Fruit fly (Drosophila melanogaster) whole organism, prepupa: Measurements from ENCODE around the gene lost.

ENCODE experiments used
- CG10669 ChIP-seq: fragments of 200-800 bp; sonication (Bioruptor generic); optimal IDR thresholded peaks from 3 replicates; lab custom pipeline; 2018; ENCODE audit warnings: missing biosample characterization, mild to moderate bottlenecking, missing genetic modification characterization, moderate library complexity
- CG11294 ChIP-seq: fragments of 200-800 bp; sonication (Bioruptor generic); IDR thresholded peaks from 2 replicates; pipeline ENCODE4 v1.3.6; 2022; ENCODE audit warnings: missing biosample characterization, missing genetic modification characterization
- CG11762 ChIP-seq: fragments of 200-800 bp; sonication (Bioruptor generic); optimal IDR thresholded peaks from 3 replicates; lab custom pipeline; 2016; ENCODE audit warnings: missing biosample characterization, missing genetic modification characterization; ENCODE audit not compliant: insufficient read depth
- CG11902 ChIP-seq: fragments of 200-800 bp; sonication (Bioruptor generic); optimal IDR thresholded peaks from 3 replicates; lab custom pipeline; 2016; ENCODE audit warnings: missing biosample characterization, missing genetic modification characterization
- CG15336 ChIP-seq: fragments of 200-800 bp; sonication (Bioruptor generic); IDR thresholded peaks from 2 replicates; pipeline ENCODE4 v1.3.6; 2022; ENCODE audit warnings: missing biosample characterization, missing genetic modification characterization
- CG1621 ChIP-seq: fragments of 200-800 bp; sonication (Bioruptor generic); optimal IDR thresholded peaks from 3 replicates; lab custom pipeline; 2018; ENCODE audit warnings: missing biosample characterization, mild to moderate bottlenecking, missing genetic modification characterization
- CG3032 ChIP-seq: fragments of 200-800 bp; optimal IDR thresholded peaks from 2 replicates; lab custom pipeline; 2019; ENCODE audit warnings: missing biosample characterization, mild to moderate bottlenecking, missing genetic modification characterization, moderate library complexity
- CG32006 ChIP-seq: fragments of 200-800 bp; sonication (Bioruptor generic); optimal IDR thresholded peaks from 3 replicates; lab custom pipeline; 2017; ENCODE audit warnings: missing biosample characterization, mild to moderate bottlenecking, missing genetic modification characterization
- CG34406 ChIP-seq: fragments of 200-800 bp; sonication (Bioruptor generic); optimal IDR thresholded peaks from 3 replicates; lab custom pipeline; 2016; ENCODE audit warnings: missing biosample characterization, missing genetic modification characterization
- CG3919 ChIP-seq: fragments of 200-800 bp; sonication (Bioruptor generic); optimal IDR thresholded peaks from 3 replicates; lab custom pipeline; 2016; ENCODE audit warnings: missing biosample characterization, missing genetic modification characterization
- CG4318 ChIP-seq: fragments of 200-800 bp; sonication (Bioruptor generic); optimal IDR thresholded peaks from 3 replicates; lab custom pipeline; 2017; ENCODE audit warnings: missing biosample characterization, mild to moderate bottlenecking, missing genetic modification characterization
- CG6163 ChIP-seq: fragments of 200-800 bp; sonication (Bioruptor generic); IDR thresholded peaks from 3 replicates; pipeline ENCODE4 v1.3.6; 2022; ENCODE audit warnings: missing biosample characterization, missing genetic modification characterization
- CG6276 ChIP-seq: fragments of 200-800 bp; sonication (Bioruptor generic); optimal IDR thresholded peaks from 2 replicates; lab custom pipeline; 2017; ENCODE audit warnings: missing biosample characterization, mild to moderate bottlenecking, missing genetic modification characterization
- CG6808 ChIP-seq: fragments of 200-800 bp; sonication (Bioruptor generic); optimal IDR thresholded peaks from 3 replicates; lab custom pipeline; 2017; ENCODE audit warnings: missing biosample characterization, missing genetic modification characterization, mild to moderate bottlenecking, moderate library complexity, missing genetic modification reagents
- CG6854 ChIP-seq: fragments of 200-800 bp; sonication (Bioruptor generic); optimal IDR thresholded peaks from 2 replicates; lab custom pipeline; 2017; ENCODE audit warnings: missing biosample characterization, mild to moderate bottlenecking, missing genetic modification characterization
- CG7368 ChIP-seq: fragments of 200-800 bp; sonication (Bioruptor generic); optimal IDR thresholded peaks from 3 replicates; lab custom pipeline; 2016; ENCODE audit warnings: missing biosample characterization, missing genetic modification characterization
- CG8319 ChIP-seq: fragments of 200-800 bp; sonication (Bioruptor generic); optimal IDR thresholded peaks from 3 replicates; lab custom pipeline; 2016; ENCODE audit warnings: missing biosample characterization, missing genetic modification characterization
- CG9139 ChIP-seq: fragments of 200-800 bp; sonication (Bioruptor generic); optimal IDR thresholded peaks from 3 replicates; lab custom pipeline; 2017; ENCODE audit warnings: missing biosample characterization, mild to moderate bottlenecking, missing genetic modification characterization
- Eip75B ChIP-seq: fragments of 200-800 bp; sonication (Bioruptor generic); optimal IDR thresholded peaks from 3 replicates; lab custom pipeline; 2016; ENCODE audit warnings: missing biosample characterization, missing genetic modification characterization
- Eip93F ChIP-seq: fragments of 200-800 bp; sonication (Bioruptor generic); optimal IDR thresholded peaks from 2 replicates; lab custom pipeline; 2016; ENCODE audit warnings: missing biosample characterization, mild to moderate bottlenecking, missing genetic modification characterization
- Ets21C ChIP-seq: fragments of 200-800 bp; sonication (Bioruptor generic); optimal IDR thresholded peaks from 3 replicates; lab custom pipeline; 2016; ENCODE audit warnings: missing biosample characterization, missing genetic modification characterization
- Ets96B ChIP-seq: fragments of 200-800 bp; optimal IDR thresholded peaks from 2 replicates; lab custom pipeline; 2019; ENCODE audit warnings: missing biosample characterization, mild to moderate bottlenecking, missing genetic modification characterization, moderate library complexity
- Gug ChIP-seq: fragments of 200-800 bp; sonication (Bioruptor generic); IDR thresholded peaks from 2 replicates; pipeline ENCODE4 v1.3.6; 2022; ENCODE audit warnings: missing biosample characterization, missing genetic modification characterization
- Hr4 ChIP-seq: fragments of 200-800 bp; sonication (Bioruptor generic); optimal IDR thresholded peaks from 3 replicates; lab custom pipeline; 2016; ENCODE audit warnings: missing biosample characterization, missing genetic modification characterization
- Lpt ChIP-seq: fragments of 200-800 bp; sonication (Bioruptor generic); optimal IDR thresholded peaks from 3 replicates; lab custom pipeline; 2016; ENCODE audit warnings: missing biosample characterization, missing genetic modification characterization
- Met ChIP-seq: fragments of 200-800 bp; sonication (Bioruptor generic); optimal IDR thresholded peaks from 3 replicates; lab custom pipeline; 2016; ENCODE audit warnings: missing biosample characterization, missing genetic modification characterization
- Sox102F ChIP-seq: fragments of 200-800 bp; sonication (Bioruptor generic); optimal IDR thresholded peaks from 2 replicates; lab custom pipeline; 2016; ENCODE audit warnings: missing biosample characterization, mild to moderate bottlenecking, missing genetic modification characterization
- Sox14 ChIP-seq: fragments of 200-800 bp; sonication (Bioruptor generic); optimal IDR thresholded peaks from 3 replicates; lab custom pipeline; 2016; ENCODE audit warnings: missing biosample characterization, missing genetic modification characterization
- Sox15 ChIP-seq: fragments of 200-800 bp; sonication (Bioruptor generic); optimal IDR thresholded peaks from 3 replicates; lab custom pipeline; 2016; ENCODE audit warnings: missing biosample characterization, missing genetic modification characterization
- achi ChIP-seq: fragments of 200-800 bp; sonication (Bioruptor generic); optimal IDR thresholded peaks from 3 replicates; lab custom pipeline; 2016; ENCODE audit warnings: missing biosample characterization, missing genetic modification characterization
- acj6 ChIP-seq: fragments of 200-800 bp; sonication (Bioruptor generic); optimal IDR thresholded peaks from 3 replicates; lab custom pipeline; 2016; ENCODE audit warnings: missing biosample characterization, missing genetic modification characterization
- dac ChIP-seq: fragments of 200-800 bp; sonication (Bioruptor generic); optimal IDR thresholded peaks from 2 replicates; lab custom pipeline; 2017; ENCODE audit warnings: missing biosample characterization, mild to moderate bottlenecking, missing genetic modification characterization
- dsx ChIP-seq: fragments of 200-800 bp; optimal IDR thresholded peaks from 3 replicates; lab custom pipeline; 2019; ENCODE audit warnings: missing biosample characterization, mild to moderate bottlenecking, missing genetic modification characterization, moderate library complexity; ENCODE audit not compliant: poor library complexity, severe bottlenecking
- eg ChIP-seq: fragments of 200-800 bp; sonication (Bioruptor generic); IDR thresholded peaks from 3 replicates; pipeline ENCODE4 v1.3.6; 2022; ENCODE audit warnings: missing biosample characterization, missing genetic modification characterization
- fd59A ChIP-seq: fragments of 200-800 bp; sonication (Bioruptor generic); optimal IDR thresholded peaks from 2 replicates; lab custom pipeline; 2017; ENCODE audit warnings: missing biosample characterization, mild to moderate bottlenecking, missing genetic modification characterization, missing genetic modification reagents
- fd85E ChIP-seq: fragments of 200-800 bp; sonication (Bioruptor generic); optimal IDR thresholded peaks from 3 replicates; lab custom pipeline; 2016; ENCODE audit warnings: missing biosample characterization, missing genetic modification characterization
- fkh ChIP-seq: fragments of 200-800 bp; sonication (Bioruptor generic); optimal IDR thresholded peaks from 3 replicates; lab custom pipeline; 2017; ENCODE audit warnings: missing biosample characterization, mild to moderate bottlenecking, missing genetic modification characterization, moderate library complexity
- lz ChIP-seq: fragments of 200-800 bp; sonication (Bioruptor generic); optimal IDR thresholded peaks from 3 replicates; lab custom pipeline; 2016; ENCODE audit warnings: missing biosample characterization, missing genetic modification characterization
- net ChIP-seq: fragments of 200-800 bp; sonication (Bioruptor generic); optimal IDR thresholded peaks from 3 replicates; lab custom pipeline; 2016; ENCODE audit warnings: missing biosample characterization, missing genetic modification characterization
- pdm3 ChIP-seq: fragments of 200-800 bp; sonication (Bioruptor generic); optimal IDR thresholded peaks from 3 replicates; lab custom pipeline; 2016; ENCODE audit warnings: missing biosample characterization, missing genetic modification characterization
- spab ChIP-seq: fragments of 200-800 bp; sonication (Bioruptor generic); optimal IDR thresholded peaks from 2 replicates; lab custom pipeline; 2017; ENCODE audit warnings: missing biosample characterization, mild to moderate bottlenecking, missing genetic modification characterization, missing genetic modification reagents
- ss ChIP-seq, 2 experiments: fragments of 200-800 bp; sonication (Bioruptor generic); optimal IDR thresholded peaks; 2 replicates in 1 of 2; 3 replicates in 1 of 2; lab custom pipeline; 2017 to 2018; ENCODE audit warnings: mild to moderate bottlenecking in 2 of 2, missing biosample characterization in 2 of 2, missing genetic modification characterization in 2 of 2, moderate library complexity in 1 of 2
- vri ChIP-seq: fragments of 200-800 bp; sonication (Bioruptor generic); optimal IDR thresholded peaks from 3 replicates; lab custom pipeline; 2016; ENCODE audit warnings: missing biosample characterization, mild to moderate bottlenecking, missing genetic modification characterization

lost gene

DNA sequence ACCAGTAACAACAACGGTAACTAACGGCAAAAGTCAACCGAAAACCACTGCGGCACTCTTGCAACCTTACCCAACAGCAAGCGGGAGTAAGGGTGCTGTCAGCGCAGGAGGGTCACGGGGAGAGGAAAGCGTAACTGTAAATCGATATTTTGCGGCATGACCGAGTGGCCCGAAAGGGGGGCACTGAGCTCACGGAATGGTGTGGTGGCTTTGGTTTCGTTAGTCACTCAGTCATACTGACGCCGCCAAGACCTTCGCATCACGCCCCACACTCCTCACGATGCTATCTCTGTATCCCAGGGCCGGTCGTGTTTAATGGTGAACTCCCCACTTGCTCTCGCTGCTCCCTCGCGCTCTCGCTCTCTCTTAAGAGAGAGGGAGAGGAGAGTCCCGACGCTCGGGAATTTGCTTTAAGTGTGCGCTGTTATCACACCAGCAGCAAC is 42.2 kb upstream of the lost start (continued):
- peak; percentile 24 for TF ChIP-seq CG11902 (GFP tag; lab: Kevin White, UChicago)
- no peak for TF ChIP-seq pdm3 (GFP tag; lab: Kevin White, UChicago)
- TF ChIP-seq dsx (GFP tag; lab: Kevin White, UChicago): peak; percentile 42
- TF ChIP-seq Eip93F (GFP tag; lab: Kevin White, UChicago): no peak
- peak; percentile 36 for TF ChIP-seq Lpt
- peak; percentile 5 for TF ChIP-seq CG6276 (GFP tag; lab: Kevin White, UChicago)
- TF ChIP-seq CG32006 (GFP tag; lab: Kevin White, UChicago): no peak
- no peak for TF ChIP-seq Ets21C (GFP tag; lab: Kevin White, UChicago)
- no peak for TF ChIP-seq CG11294 (GFP tag; lab: Robert Waterston, UW)
- peak; percentile 25 for TF ChIP-seq CG1621 (tag; lab: Kevin White, UChicago)
- no peak for TF ChIP-seq CG11762 (GFP tag; lab: Kevin White, UChicago)
- peak; percentile 13 for TF ChIP-seq Sox102F (GFP tag; lab: Kevin White, UChicago)
- peak; percentile 11 for TF ChIP-seq lz (GFP tag; lab: Kevin White, UChicago)
- no peak for TF ChIP-seq Met (GFP tag; lab: Kevin White, UChicago)
- TF ChIP-seq CG6854 (GFP tag; lab: Kevin White, UChicago): peak; percentile 19
- no peak for TF ChIP-seq CG4318 (GFP tag; lab: Kevin White, UChicago)
- no peak for TF ChIP-seq fkh (GFP tag; lab: Kevin White, UChicago)
- no peak for TF ChIP-seq acj6 (GFP tag; lab: Kevin White, UChicago)
- TF ChIP-seq ss (GFP tag; optimal IDR thresholded peaks at IDR 0.05; lab: Kevin White, UChicago): peak in 1 of 2 experiments; percentile 24
- no peak for TF ChIP-seq Ets96B (tag; lab: Kevin White, UChicago)
- TF ChIP-seq Eip75B (GFP tag; lab: Kevin White, UChicago): peak; percentile 45
- no peak for TF ChIP-seq fd85E (GFP tag; lab: Kevin White, UChicago)
- TF ChIP-seq fd59A (GFP tag; lab: Kevin White, UChicago): no peak
- peak; percentile 8 for TF ChIP-seq vri
- no peak for TF ChIP-seq CG3032 (tag; lab: Kevin White, UChicago)
- TF ChIP-seq Sox14 (GFP tag; lab: Kevin White, UChicago): peak; percentile 12
- no peak for TF ChIP-seq dac (GFP tag; lab: Kevin White, UChicago)
- no peak for TF ChIP-seq Hr4 (GFP tag; lab: Kevin White, UChicago)
- no peak for TF ChIP-seq CG15336 (GFP tag; lab: Robert Waterston, UW)

DNA sequence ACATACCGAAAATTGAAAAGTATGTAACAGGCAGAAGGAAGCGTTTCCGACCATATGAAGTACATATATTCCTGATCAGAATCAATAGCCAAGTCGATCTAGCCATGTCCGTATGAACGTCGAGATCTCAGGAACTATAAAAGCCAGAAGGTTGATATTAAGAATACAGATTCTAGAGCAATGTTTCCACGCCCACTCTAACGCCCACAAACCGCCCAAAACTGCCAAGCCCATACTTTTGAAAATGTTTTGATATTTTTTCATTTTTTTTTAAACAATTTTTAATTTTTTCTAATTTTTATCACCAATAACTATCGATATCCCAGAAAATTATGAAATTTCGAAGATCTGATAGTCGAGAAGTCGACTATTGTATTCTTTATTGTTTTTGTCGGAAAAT is 40.9 kb upstream of the lost start:
- TF ChIP-seq fd85E (GFP tag; lab: Kevin White, UChicago): no peak
- TF ChIP-seq Gug (GFP tag; lab: Robert Waterston, UW): no peak
- TF ChIP-seq Met (GFP tag; lab: Kevin White, UChicago): no peak
- TF ChIP-seq, all 60 proteins: peak for 0

DNA sequence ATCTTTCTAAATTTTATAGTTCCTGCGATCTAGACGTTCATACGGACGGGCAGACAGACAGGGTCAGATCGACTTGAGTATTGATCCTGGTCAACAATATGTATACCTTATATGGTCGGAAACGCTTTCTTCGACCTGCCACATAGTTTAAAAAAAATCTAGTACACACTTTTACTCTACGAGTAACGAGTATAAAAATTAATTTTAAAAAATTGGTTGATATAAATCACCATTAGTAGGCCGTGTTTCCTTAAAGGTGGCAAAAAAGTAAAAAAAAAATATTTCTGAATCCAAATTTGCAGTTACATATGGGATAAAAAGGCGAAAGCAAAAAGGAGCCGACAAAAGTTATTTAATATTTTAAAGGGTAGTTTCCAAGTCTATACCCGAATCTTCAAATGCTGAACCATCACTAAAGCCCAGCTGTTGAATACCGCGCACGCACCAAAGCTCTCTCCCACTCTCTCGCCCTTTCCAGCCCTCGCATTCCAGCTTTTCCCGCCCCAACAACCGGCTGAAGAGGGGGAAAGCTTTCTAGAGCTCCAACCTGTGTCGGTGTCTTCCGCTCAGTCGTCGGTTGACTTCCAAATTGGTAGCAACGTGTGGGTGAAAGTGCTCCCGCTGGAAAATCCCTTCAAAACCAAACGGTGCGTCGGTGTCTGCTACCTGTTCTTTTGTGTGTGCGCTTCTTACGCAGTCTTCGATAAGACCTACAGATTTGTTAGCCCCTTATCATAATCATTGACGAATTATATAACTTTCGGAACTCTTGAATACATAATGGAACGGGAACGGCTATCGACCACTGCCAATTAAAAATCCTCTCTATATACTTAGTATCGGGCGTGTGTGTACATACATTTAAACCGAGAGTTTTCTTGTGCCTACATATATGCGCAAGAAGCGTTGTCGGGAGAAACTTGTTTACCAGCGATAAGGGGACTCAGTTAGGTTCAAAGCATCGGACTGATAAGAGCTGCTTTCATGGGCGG is 24.2 kb upstream of the lost start, which contains the start of gene Sfxn1-3:
Gene Sfxn1-3, plus strand, starts transcription at position 238 of the 992 bp plus-strand sequence.
- no peak for TF ChIP-seq CG6276 (GFP tag; lab: Kevin White, UChicago)
- TF ChIP-seq CG8319 (GFP tag; lab: Kevin White, UChicago): no peak
- TF ChIP-seq net (GFP tag; lab: Kevin White, UChicago): peak; percentile 62
- no peak for TF ChIP-seq Gug (GFP tag; lab: Robert Waterston, UW)
- TF ChIP-seq CG9139 (GFP tag; lab: Kevin White, UChicago): peak; percentile 70
- TF ChIP-seq Ets96B (tag; lab: Kevin White, UChicago): no peak
- TF ChIP-seq CG3919 (GFP tag; lab: Kevin White, UChicago): peak; percentile 67
- TF ChIP-seq acj6 (GFP tag; lab: Kevin White, UChicago): peak; percentile 2
- no peak for TF ChIP-seq Sox15
- TF ChIP-seq Sox14 (GFP tag; lab: Kevin White, UChicago): peak; percentile 10
- peak; percentile 71; the same call in 2 of the 3 replicates for TF ChIP-seq eg (GFP tag; lab: Robert Waterston, UW)
- TF ChIP-seq CG6854 (GFP tag; lab: Kevin White, UChicago): peak; percentile 90
- TF ChIP-seq CG3032 (tag; lab: Kevin White, UChicago): peak; percentile 4
- TF ChIP-seq spab (GFP tag; lab: Kevin White, UChicago): no peak
- peak; percentile 68 for TF ChIP-seq CG6163
- TF ChIP-seq Eip75B (GFP tag; lab: Kevin White, UChicago): no peak
- no peak for TF ChIP-seq achi (GFP tag; lab: Kevin White, UChicago)
- peak; percentile 11 for TF ChIP-seq CG34406 (GFP tag; lab: Kevin White, UChicago)
- peak; percentile 46 for TF ChIP-seq CG7368 (GFP tag; lab: Kevin White, UChicago)
- no peak for TF ChIP-seq CG10669 (GFP tag; lab: Kevin White, UChicago)
- TF ChIP-seq ss (GFP tag; optimal IDR thresholded peaks at IDR 0.05; lab: Kevin White, UChicago): peak in 1 of 2 experiments; percentile 66
- TF ChIP-seq Hr4 (GFP tag; lab: Kevin White, UChicago): no peak
- TF ChIP-seq Ets21C (GFP tag; lab: Kevin White, UChicago): no peak
- no peak for TF ChIP-seq CG6808 (GFP tag; lab: Kevin White, UChicago)
- peak; percentile 54 for TF ChIP-seq Met (GFP tag; lab: Kevin White, UChicago)
